Worm (Caenorhabditis elegans) whole organism, early embryonic: ENCODE data around the gene F46F2.3.

Source experiments
- B0310.2 ChIP-seq: sonication (generic microtip); optimal IDR thresholded peaks from 2 replicates; lab custom pipeline; 2016; ENCODE audit warnings: mild to moderate bottlenecking, missing genetic modification characterization, missing compliant biosample characterization
- F13C5.2 ChIP-seq: sonication (generic microtip); optimal IDR thresholded peaks from 2 replicates; lab custom pipeline; 2017; ENCODE audit warnings: mild to moderate bottlenecking, missing genetic modification characterization, inconsistent platforms, missing compliant biosample characterization
- aly-1 ChIP-seq: sonication (generic microtip); optimal IDR thresholded peaks from 2 replicates; lab custom pipeline; 2016; ENCODE audit warnings: missing genetic modification characterization, missing compliant biosample characterization
- ama-1 ChIP-seq: fragments of 150-350 bp; optimal IDR thresholded peaks from 2 replicates; lab custom pipeline; 2014
- ceh-13 ChIP-seq: fragments of 200-800 bp; sonication (Bioruptor generic); optimal IDR thresholded peaks from 2 replicates; lab custom pipeline; 2018; ENCODE audit warnings: mild to moderate bottlenecking, missing genetic modification characterization, missing compliant biosample characterization
- ceh-36 ChIP-seq: sonication (generic microtip); optimal IDR thresholded peaks from 2 replicates; lab custom pipeline; 2016; ENCODE audit warnings: missing genetic modification characterization, inconsistent platforms, missing compliant biosample characterization
- ets-7 ChIP-seq: sonication (generic microtip); optimal IDR thresholded peaks from 2 replicates; lab custom pipeline; 2016; ENCODE audit warnings: missing genotype, missing genetic modification characterization, missing compliant biosample characterization
- flt-1 ChIP-seq: fragments of 200-800 bp; sonication (Bioruptor generic); IDR thresholded peaks from 2 replicates; pipeline ENCODE4 v1.3.6; 2022; ENCODE audit warnings: missing genetic modification characterization, missing compliant biosample characterization
- hmbx-1 ChIP-seq: sonication (generic microtip); optimal IDR thresholded peaks from 2 replicates; lab custom pipeline; 2016; ENCODE audit warnings: mild to moderate bottlenecking, missing genetic modification characterization, missing compliant biosample characterization
- hmg-4 ChIP-seq: fragments of 200-800 bp; sonication (Bioruptor generic); optimal IDR thresholded peaks from 2 replicates; lab custom pipeline; 2018; ENCODE audit warnings: mild to moderate bottlenecking, missing genetic modification characterization, missing compliant biosample characterization
- hnd-1 ChIP-seq: sonication (generic microtip); optimal IDR thresholded peaks from 2 replicates; lab custom pipeline; 2016; ENCODE audit warnings: missing genetic modification characterization, missing compliant biosample characterization
- pes-1 ChIP-seq: fragments of 200-800 bp; sonication (Bioruptor generic); IDR thresholded peaks from 2 replicates; pipeline ENCODE4 v1.3.6; 2022; ENCODE audit warnings: missing genetic modification reagents, missing genetic modification characterization, missing compliant biosample characterization
- scrt-1 ChIP-seq: fragments of 200-800 bp; sonication (Bioruptor generic); IDR thresholded peaks from 2 replicates; pipeline ENCODE4 v1.3.6; 2022; ENCODE audit warnings: missing genetic modification characterization, missing compliant biosample characterization
- sea-1 ChIP-seq: fragments of 200-800 bp; sonication (Bioruptor generic); conservative IDR thresholded peaks from 2 replicates; pipeline ENCODE4 v1.3.6; 2022; ENCODE audit warnings: missing genetic modification characterization, missing compliant biosample characterization
- tbx-11 ChIP-seq: fragments of 200-800 bp; sonication (Bioruptor generic); IDR thresholded peaks from 2 replicates; pipeline ENCODE4 v1.3.6; 2022; ENCODE audit warnings: missing genetic modification characterization, missing compliant biosample characterization
- tbx-37 ChIP-seq: fragments of 200-800 bp; sonication (Bioruptor generic); conservative IDR thresholded peaks from 2 replicates; pipeline ENCODE4 v1.3.6; 2022; ENCODE audit warnings: missing genetic modification reagents, missing genetic modification characterization, missing compliant biosample characterization
- tra-4 ChIP-seq: sonication (generic microtip); optimal IDR thresholded peaks from 2 replicates; lab custom pipeline; 2017; ENCODE audit warnings: missing genetic modification characterization, missing compliant biosample characterization

The F46F2.3 gene

ce11 chrX:15285554-15285953, 25.5 kb upstream of the F46F2.3 start:
- TF ChIP-seq tbx-37 (GFP tag; lab: Robert Waterston, UW), result no peak
- TF ChIP-seq aly-1 (tag; lab: Kevin White, UChicago), result no peak
- TF ChIP-seq tbx-11 (GFP tag; lab: Robert Waterston, UW), result no peak
- no peak for TF ChIP-seq F13C5.2 (tag; lab: Kevin White, UChicago)
- TF ChIP-seq tra-4 (tag; lab: Kevin White, UChicago), result no peak
- no peak for TF ChIP-seq ceh-36 (tag; lab: Kevin White, UChicago)
- TF ChIP-seq scrt-1 (GFP tag; lab: Robert Waterston, UW), result no peak
- TF ChIP-seq B0310.2 (tag; lab: Kevin White, UChicago), result no peak
- no peak for TF ChIP-seq ets-7 (tag; lab: Kevin White, UChicago)
- TF ChIP-seq hnd-1 (tag; lab: Kevin White, UChicago), result no peak
- no peak for TF ChIP-seq hmbx-1 (tag; lab: Kevin White, UChicago)
- no peak for TF ChIP-seq ceh-13 (GFP tag; lab: Kevin White, UChicago)

- TF ChIP-seq tra-4 (tag; lab: Kevin White, UChicago) (no peak), F13C5.2 (tag; lab: Kevin White, UChicago) (no peak), ceh-36 (tag; lab: Kevin White, UChicago) (no peak)
Measured at ce11 chrX:15283740-15284139, 23.7 kb upstream of the F46F2.3 start, which contains the start of gene jud-4. jud-4 (plus strand) TSS chrX:15284115.

ce11 chrX:15281248-15281647, 21.2 kb upstream of the F46F2.3 start:
- TF ChIP-seq ceh-13 (GFP tag; lab: Kevin White, UChicago) (no peak), tbx-11 (GFP tag; lab: Robert Waterston, UW) (no peak), hmg-4 (GFP tag; lab: Kevin White, UChicago) (peak; percentile 42), aly-1 (tag; lab: Kevin White, UChicago) (no peak)

ce11 chrX:15280318-15280717, 20.2 kb upstream of the F46F2.3 start:
- TF ChIP-seq ceh-13 (GFP tag; lab: Kevin White, UChicago), result no peak
- TF ChIP-seq ama-1 (lab: Kevin White, UChicago), result no peak
- TF ChIP-seq tbx-37 (GFP tag; lab: Robert Waterston, UW), result no peak
- TF ChIP-seq sea-1 (GFP tag; lab: Robert Waterston, UW), result no peak
- no peak for TF ChIP-seq hmbx-1 (tag; lab: Kevin White, UChicago)
- no peak for TF ChIP-seq hmg-4 (GFP tag; lab: Kevin White, UChicago)
- TF ChIP-seq flt-1 (GFP tag; lab: Robert Waterston, UW), result no peak
- no peak for TF ChIP-seq tbx-11 (GFP tag; lab: Robert Waterston, UW)
- no peak for TF ChIP-seq tra-4 (tag; lab: Kevin White, UChicago)
- no peak for TF ChIP-seq F13C5.2 (tag; lab: Kevin White, UChicago)
- no peak for TF ChIP-seq ets-7 (tag; lab: Kevin White, UChicago)
- no peak for TF ChIP-seq pes-1
- TF ChIP-seq hnd-1 (tag; lab: Kevin White, UChicago), result no peak
- TF ChIP-seq scrt-1 (GFP tag; lab: Robert Waterston, UW), result no peak
- no peak for TF ChIP-seq ceh-36 (tag; lab: Kevin White, UChicago)
- no peak for TF ChIP-seq B0310.2 (tag; lab: Kevin White, UChicago)
- no peak for TF ChIP-seq aly-1 (tag; lab: Kevin White, UChicago)

- no peak for TF ChIP-seq tra-4 (tag; lab: Kevin White, UChicago)
- TF ChIP-seq ceh-36 (tag; lab: Kevin White, UChicago), result peak; percentile 4
- TF ChIP-seq hmg-4 (GFP tag; lab: Kevin White, UChicago), result peak; percentile 47
Measured at ce11 chrX:15279301-15279700, 19.2 kb upstream of the F46F2.3 start.

- TF ChIP-seq ama-1 (lab: Kevin White, UChicago) (no peak), aly-1 (tag; lab: Kevin White, UChicago) (no peak), pes-1 (no peak), tbx-11 (GFP tag; lab: Robert Waterston, UW) (no peak), hnd-1 (tag; lab: Kevin White, UChicago) (no peak), tbx-37 (GFP tag; lab: Robert Waterston, UW) (no peak), ceh-36 (tag; lab: Kevin White, UChicago) (no peak)
Measured at ce11 chrX:15278593-15278992, 18.5 kb upstream of the F46F2.3 start.

- TF ChIP-seq F13C5.2 (tag; lab: Kevin White, UChicago) (no peak), hnd-1 (tag; lab: Kevin White, UChicago) (no peak), scrt-1 (GFP tag; lab: Robert Waterston, UW) (no peak), ama-1 (lab: Kevin White, UChicago) (no peak), tra-4 (tag; lab: Kevin White, UChicago) (no peak), hmg-4 (GFP tag; lab: Kevin White, UChicago) (peak; percentile 76), ceh-13 (GFP tag; lab: Kevin White, UChicago) (no peak), pes-1 (no peak), ets-7 (tag; lab: Kevin White, UChicago) (no peak), aly-1 (tag; lab: Kevin White, UChicago) (no peak), B0310.2 (tag; lab: Kevin White, UChicago) (no peak), sea-1 (GFP tag; lab: Robert Waterston, UW) (no peak), tbx-37 (GFP tag; lab: Robert Waterston, UW) (0 out of 2 replicates have a peak, but pooled peaks have one; percentile 18), flt-1 (GFP tag; lab: Robert Waterston, UW) (no peak), hmbx-1 (tag; lab: Kevin White, UChicago) (no peak), ceh-36 (tag; lab: Kevin White, UChicago) (no peak), tbx-11 (GFP tag; lab: Robert Waterston, UW) (no peak)
Measured at ce11 chrX:15277714-15278187, 17.7 kb upstream of the F46F2.3 start, which contains the start of gene kin-20. kin-20 (minus strand) TSS chrX:15277764.
